Fruit fly (Drosophila melanogaster): ENCODE measurements around the gene tgy.
A peak's percentile ranks its signal among the peaks of the same experiment; 100 is the strongest.

tgy gene

dm6 chrX:19164726-19165125 is 37.6 kb upstream of the tgy start (continued):
- no peak for TF ChIP-seq sna (GFP tag; IDR thresholded peaks at IDR 0.05; ENCODE audit: partially characterized antibody)
- no peak for TF ChIP-seq repo (GFP tag; optimal IDR thresholded peaks at IDR 0.05)
- peak; percentile 60 for TF ChIP-seq CG11504 (tag; optimal IDR thresholded peaks at IDR 0.05)
- peak; percentile 38 for TF ChIP-seq CoRest (tag; optimal IDR thresholded peaks at IDR 0.05)
- TF ChIP-seq Dp (GFP tag; optimal IDR thresholded peaks at IDR 0.05): no peak
- no peak for TF ChIP-seq CG4730 (GFP tag; IDR thresholded peaks at IDR 0.05)
- TF ChIP-seq CG10565 (GFP tag; optimal IDR thresholded peaks at IDR 0.05): no peak
- no peak for TF ChIP-seq CrebB (tag; optimal IDR thresholded peaks at IDR 0.05)
- peak; percentile 30 for TF ChIP-seq lab (GFP tag; optimal IDR thresholded peaks at IDR 0.05)
- TF ChIP-seq CG2678 (tag; optimal IDR thresholded peaks at IDR 0.05): peak; percentile 41
- 0 out of 3 replicates have a peak, but pooled peaks have one; percentile 19 for TF ChIP-seq CG11093 (GFP tag; IDR thresholded peaks at IDR 0.05)
- no peak for TF ChIP-seq fru (optimal IDR thresholded peaks at IDR 0.05)
- no peak for TF ChIP-seq salm (tag; optimal IDR thresholded peaks at IDR 0.05)
- no peak for TF ChIP-seq CG6654 (GFP tag; optimal IDR thresholded peaks at IDR 0.05)
- TF ChIP-seq CG13296 (GFP tag; optimal IDR thresholded peaks at IDR 0.05): no peak
- no peak for TF ChIP-seq fd102C (GFP tag; optimal IDR thresholded peaks at IDR 0.05)
- 0 out of 3 replicates have a peak, but pooled peaks have one; percentile 17 for TF ChIP-seq Aef1 (GFP tag; IDR thresholded peaks at IDR 0.05)
- TF ChIP-seq abd-A (tag; optimal IDR thresholded peaks at IDR 0.05): no peak
- no peak for TF ChIP-seq Tbp (GFP tag; optimal IDR thresholded peaks at IDR 0.05)
- TF ChIP-seq CG7357 (GFP tag; IDR thresholded peaks at IDR 0.05): no peak
- no peak for TF ChIP-seq CG17186 (GFP tag; optimal IDR thresholded peaks at IDR 0.05)
- TF ChIP-seq CG31224 (GFP tag; IDR thresholded peaks at IDR 0.05): no peak
- no peak for TF ChIP-seq Doc2 (GFP tag; IDR thresholded peaks at IDR 0.05)
- no peak for TF ChIP-seq nom (GFP tag; optimal IDR thresholded peaks at IDR 0.05)
- TF ChIP-seq Ada2b (GFP tag; IDR thresholded peaks at IDR 0.05): 0 out of 2 replicates have a peak, but pooled peaks have one; percentile 15
- TF ChIP-seq CG12219 (GFP tag; optimal IDR thresholded peaks at IDR 0.05): no peak
- TF ChIP-seq Dip3 (GFP tag; optimal IDR thresholded peaks at IDR 0.05): peak; percentile 3
- TF ChIP-seq D (optimal IDR thresholded peaks at IDR 0.05): no peak
- no peak for TF ChIP-seq D (GFP tag; optimal IDR thresholded peaks at IDR 0.05)
- TF ChIP-seq wor (GFP tag; IDR thresholded peaks at IDR 0.05): no peak
- TF ChIP-seq da (GFP tag; optimal IDR thresholded peaks at IDR 0.05): no peak
- TF ChIP-seq CG16863 (GFP tag; optimal IDR thresholded peaks at IDR 0.05): no peak
- TF ChIP-seq CG10209 (GFP tag; optimal IDR thresholded peaks at IDR 0.05): no peak
- TF ChIP-seq ranshi (GFP tag; IDR thresholded peaks at IDR 0.05): no peak
- peak; percentile 15 for TF ChIP-seq crc (GFP tag; optimal IDR thresholded peaks at IDR 0.05)
- TF ChIP-seq Drgx (GFP tag; IDR thresholded peaks at IDR 0.05): no peak
- TF ChIP-seq CG8359 (GFP tag; optimal IDR thresholded peaks at IDR 0.05; ENCODE audit: borderline replicate concordance): no peak
- no peak for TF ChIP-seq croc (GFP tag; conservative IDR thresholded peaks at IDR 0.05)
- no peak for TF ChIP-seq CG1024 (GFP tag; IDR thresholded peaks at IDR 0.05)
- TF ChIP-seq CG15696 (tag; optimal IDR thresholded peaks at IDR 0.05): no peak
- TF ChIP-seq B-H1 (GFP tag; IDR thresholded peaks at IDR 0.05): no peak
- TF ChIP-seq NFAT (GFP tag; IDR thresholded peaks at IDR 0.05): no peak
- TF ChIP-seq CG10321 (GFP tag; IDR thresholded peaks at IDR 0.05): no peak
- no peak for TF ChIP-seq Atf-2 (GFP tag; optimal IDR thresholded peaks at IDR 0.05)
- no peak for TF ChIP-seq gro (GFP tag; optimal IDR thresholded peaks at IDR 0.05)
- TF ChIP-seq gem (tag; optimal IDR thresholded peaks at IDR 0.05): peak; percentile 53
- TF ChIP-seq Nf-YB (GFP tag; optimal IDR thresholded peaks at IDR 0.05): no peak
- TF ChIP-seq CG17328 (GFP tag; IDR thresholded peaks at IDR 0.05): no peak
- TF ChIP-seq vvl (GFP tag; IDR thresholded peaks at IDR 0.05): no peak
- peak; percentile 37 for TF ChIP-seq tio (GFP tag; optimal IDR thresholded peaks at IDR 0.05)
- TF ChIP-seq CG14710 (tag; optimal IDR thresholded peaks at IDR 0.05): no peak
- TF ChIP-seq cas (GFP tag; IDR thresholded peaks at IDR 0.05): no peak
- peak; percentile 1 for TF ChIP-seq CG18764 (GFP tag; optimal IDR thresholded peaks at IDR 0.05)
